Fruit fly (Drosophila melanogaster) whole organism: ENCODE measurements around the gene CG11905.
A peak's percentile ranks its signal among the peaks of the same experiment; 100 is the strongest.
"Not testable (repeated sequence)": the region's sequence is repeated elsewhere in the genome, so short reads cannot be mapped to it uniquely, and the experiment has no call there.

Experiments used
- CG8478 ChIP-seq: fragments of >200 bp; optimal IDR thresholded peaks from 2 replicates; lab custom pipeline; 2018; ENCODE audit warnings: inconsistent platforms
- Dll ChIP-seq: fragments of >200 bp; optimal IDR thresholded peaks from 2 replicates; lab custom pipeline; 2017
- EcR ChIP-seq, 2 experiments: fragments of >200 bp; optimal IDR thresholded peaks; 2 replicates each; lab custom pipeline; 2017; ENCODE audit warnings: missing biosample characterization in 2 of 2, missing genetic modification characterization in 2 of 2, missing genetic modification reagents in 2 of 2
- pan ChIP-seq: fragments of >200 bp; optimal IDR thresholded peaks from 2 replicates; lab custom pipeline; 2017
- psq ChIP-seq: fragments of >200 bp; optimal IDR thresholded peaks from 2 replicates; lab custom pipeline; 2017
- usp ChIP-seq: fragments of >200 bp; optimal IDR thresholded peaks from 2 replicates; lab custom pipeline; 2017; ENCODE audit warnings: missing biosample characterization, missing genetic modification characterization, mixed read lengths

Gene CG11905

dm6 chr3L:16958397-16959080 lies 23.2 kb upstream of the CG11905 start:
- no peak for TF ChIP-seq CG8478
- no peak for TF ChIP-seq usp
- TF ChIP-seq pan: no peak
- no peak for TF ChIP-seq psq (lab: Kevin White, UChicago)
- no peak for TF ChIP-seq Dll (lab: Kevin White, UChicago)
- no peak for TF ChIP-seq EcR (GFP tag; optimal IDR thresholded peaks at IDR 0.05; lab: Kevin White, UChicago)

- TF ChIP-seq CG8478 (no peak), usp (no peak), EcR (GFP tag; optimal IDR thresholded peaks at IDR 0.05; lab: Kevin White, UChicago) (no peak), pan (no peak)
Observed at dm6 chr3L:16957534-16958396, 22.4 kb upstream of the CG11905 start, which contains the start of gene Cpr73D. Gene Cpr73D, minus strand, starts transcription at chr3L:16957689.

dm6 chr3L:16956768-16957533 lies 21.6 kb upstream of the CG11905 start:
- TF ChIP-seq pan (no peak), psq (lab: Kevin White, UChicago) (no peak), EcR (GFP tag; optimal IDR thresholded peaks at IDR 0.05; lab: Kevin White, UChicago) (no peak), usp (no peak), CG8478 (no peak), Dll (lab: Kevin White, UChicago) (no peak)

DNA sequence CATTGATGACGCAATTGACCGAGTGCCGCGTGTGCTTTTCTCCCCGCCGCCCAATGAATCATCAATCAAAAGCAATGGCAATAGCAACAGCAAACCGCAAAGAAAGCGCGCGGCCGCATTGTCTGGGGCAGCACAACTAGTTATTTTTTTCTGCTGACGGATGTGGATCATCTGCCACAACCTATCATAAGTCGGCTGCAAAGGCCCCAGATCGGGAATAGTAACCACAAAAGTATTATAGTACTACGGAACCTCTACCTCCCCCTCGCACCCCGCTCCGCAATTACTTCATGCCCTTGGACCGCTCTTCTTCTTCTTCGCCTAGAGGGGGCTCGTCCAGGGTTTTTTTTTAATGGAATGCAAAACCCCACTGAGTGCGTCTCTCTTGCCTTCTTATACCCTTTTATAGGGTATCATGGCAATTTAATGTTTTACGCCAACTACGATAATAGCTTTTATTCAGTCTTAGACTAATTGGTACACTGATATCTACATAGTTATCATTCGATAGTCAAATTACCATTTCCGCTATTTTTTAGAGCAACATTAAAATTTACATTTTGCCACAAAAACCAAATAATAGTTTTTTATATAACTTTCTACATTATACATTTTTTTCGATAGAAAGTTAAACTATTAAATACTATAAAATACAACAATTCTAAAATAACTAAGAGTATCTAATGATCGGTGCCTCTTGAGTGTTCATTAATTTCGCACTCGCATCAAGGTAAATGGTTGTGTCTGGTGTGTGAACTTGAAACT lies 20.8 kb upstream of the CG11905 start:
- TF ChIP-seq usp (no peak), pan (no peak), Dll (lab: Kevin White, UChicago) (no peak), psq (lab: Kevin White, UChicago) (no peak), CG8478 (no peak), EcR (GFP tag; optimal IDR thresholded peaks at IDR 0.05; lab: Kevin White, UChicago) (no peak)

dm6 chr3L:16955219-16956002 lies 20.1 kb upstream of the CG11905 start:
- TF ChIP-seq CG8478 (no peak), psq (lab: Kevin White, UChicago) (no peak), pan (no peak), usp (no peak), Dll (lab: Kevin White, UChicago) (no peak), EcR (GFP tag; optimal IDR thresholded peaks at IDR 0.05; lab: Kevin White, UChicago) (no peak)

DNA sequence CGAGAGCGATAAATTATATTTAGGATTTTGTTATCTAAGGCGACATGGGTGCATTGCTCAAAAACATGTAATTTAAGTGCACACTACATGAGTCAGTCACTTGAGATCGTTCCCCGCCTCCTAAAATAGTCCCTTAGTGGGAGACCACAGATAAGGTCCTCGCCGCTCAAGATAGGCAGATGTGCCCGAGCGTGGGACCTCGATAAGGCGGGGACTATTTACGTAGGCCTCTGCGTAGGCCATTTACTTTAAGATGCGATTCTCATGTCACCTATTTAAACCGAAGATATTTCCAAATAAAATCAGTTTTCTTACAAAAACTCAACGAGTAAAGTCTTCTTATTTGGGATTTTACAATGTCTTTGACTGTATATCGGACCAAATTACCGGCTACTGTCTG lies 19.2 kb upstream of the CG11905 start, which contains the start of gene Ogdh:
Ogdh (plus strand) TSS at position 301 of the 400 bp plus-strand sequence.
- TF ChIP-seq Dll (lab: Kevin White, UChicago); EcR (GFP tag; optimal IDR thresholded peaks at IDR 0.05; lab: Kevin White, UChicago); usp: not testable (repeated sequence)

- TF ChIP-seq psq (lab: Kevin White, UChicago) (no peak), EcR (GFP tag; optimal IDR thresholded peaks at IDR 0.05; lab: Kevin White, UChicago) (no peak)
Observed at dm6 chr3L:16944061-16944460, 8.7 kb upstream of the CG11905 start, which contains the start of gene Obp73a. Gene Obp73a, plus strand, starts transcription at chr3L:16944361.

DNA sequence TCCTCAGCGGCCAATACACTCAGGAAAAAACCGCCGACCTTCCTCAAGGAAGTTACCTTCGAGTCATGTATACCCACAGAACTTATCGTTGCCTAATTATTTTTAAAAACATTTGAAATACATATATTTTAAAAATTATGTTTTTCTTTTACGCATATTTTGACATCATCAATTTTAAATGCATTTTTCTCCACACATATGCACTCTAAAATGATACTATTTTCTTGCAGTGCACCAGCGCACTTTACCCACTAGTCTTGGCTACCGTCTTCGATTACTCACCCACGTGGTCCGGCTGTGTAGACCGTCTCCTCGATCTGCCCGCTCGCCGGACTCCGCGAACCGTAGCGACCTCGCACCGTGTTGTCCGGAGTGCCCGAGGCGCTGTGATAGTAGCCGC lies 6.0 kb upstream of the CG11905 start:
- TF ChIP-seq usp: no peak
- no peak for TF ChIP-seq psq (lab: Kevin White, UChicago)

- TF ChIP-seq CG8478 (no peak), psq (lab: Kevin White, UChicago) (no peak), pan (no peak), Dll (lab: Kevin White, UChicago) (no peak)
Observed at dm6 chr3L:16938852-16939251, 3.5 kb upstream of the CG11905 start, which contains the start of gene CG13022. Gene CG13022, minus strand, starts transcription at chr3L:16938952.

DNA sequence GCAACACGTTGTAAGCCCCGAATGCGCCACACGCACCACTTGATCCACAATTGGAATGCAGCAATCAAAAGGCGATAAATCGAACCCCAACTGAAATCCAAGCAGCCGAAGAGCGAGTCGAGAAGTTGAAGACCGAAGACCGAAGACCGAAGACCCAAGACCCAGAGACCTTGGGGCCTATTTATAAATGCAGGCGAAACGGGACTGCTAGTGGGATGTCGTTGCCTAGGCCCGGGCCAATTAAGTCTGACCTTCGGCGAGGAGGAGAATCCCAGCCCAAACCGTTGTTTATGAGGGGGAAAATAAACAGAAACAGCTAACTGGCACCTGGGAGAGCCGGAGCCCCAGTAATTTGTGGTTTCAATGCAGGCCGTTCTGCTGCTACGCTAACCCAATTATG lies 1.4 kb upstream of the CG11905 start:
- TF ChIP-seq EcR (GFP tag; optimal IDR thresholded peaks at IDR 0.05; lab: Kevin White, UChicago) (no peak), usp (no peak), pan (no peak), Dll (lab: Kevin White, UChicago) (no peak), CG8478 (no peak), psq (lab: Kevin White, UChicago) (no peak)

DNA sequence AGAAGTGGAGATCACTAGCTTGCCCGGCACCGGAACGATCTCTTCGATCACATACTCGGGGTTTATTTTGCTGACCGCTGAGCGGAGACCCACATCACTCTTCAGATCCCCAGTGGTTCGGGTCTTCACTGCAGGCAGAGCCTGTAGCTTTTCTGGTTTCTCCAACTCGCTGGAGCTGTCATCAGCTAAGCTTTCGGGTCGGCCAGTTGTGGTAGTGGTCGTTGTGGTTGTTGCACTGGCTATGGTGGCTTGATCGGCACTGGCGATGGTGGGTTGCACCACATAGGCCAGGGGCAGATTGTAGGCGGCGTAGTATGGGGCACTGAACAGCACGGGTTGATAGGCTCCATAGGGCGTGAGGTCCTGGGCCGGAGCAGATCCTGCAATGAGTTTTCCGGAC lies 4.8 kb downstream of the CG11905 start:
- no peak for TF ChIP-seq Dll (lab: Kevin White, UChicago)
- TF ChIP-seq CG8478: peak; percentile 51
